Fruit fly (Drosophila melanogaster) whole organism, prepupa: ENCODE measurements around the gene Alg13.

ENCODE experiments used
- Met ChIP-seq: fragments of 200-800 bp; sonication (Bioruptor generic); optimal IDR thresholded peaks from 3 replicates; lab custom pipeline; 2016; ENCODE audit warnings: missing biosample characterization, missing genetic modification characterization
- achi ChIP-seq: fragments of 200-800 bp; sonication (Bioruptor generic); optimal IDR thresholded peaks from 3 replicates; lab custom pipeline; 2016; ENCODE audit warnings: missing biosample characterization, missing genetic modification characterization

DNA sequence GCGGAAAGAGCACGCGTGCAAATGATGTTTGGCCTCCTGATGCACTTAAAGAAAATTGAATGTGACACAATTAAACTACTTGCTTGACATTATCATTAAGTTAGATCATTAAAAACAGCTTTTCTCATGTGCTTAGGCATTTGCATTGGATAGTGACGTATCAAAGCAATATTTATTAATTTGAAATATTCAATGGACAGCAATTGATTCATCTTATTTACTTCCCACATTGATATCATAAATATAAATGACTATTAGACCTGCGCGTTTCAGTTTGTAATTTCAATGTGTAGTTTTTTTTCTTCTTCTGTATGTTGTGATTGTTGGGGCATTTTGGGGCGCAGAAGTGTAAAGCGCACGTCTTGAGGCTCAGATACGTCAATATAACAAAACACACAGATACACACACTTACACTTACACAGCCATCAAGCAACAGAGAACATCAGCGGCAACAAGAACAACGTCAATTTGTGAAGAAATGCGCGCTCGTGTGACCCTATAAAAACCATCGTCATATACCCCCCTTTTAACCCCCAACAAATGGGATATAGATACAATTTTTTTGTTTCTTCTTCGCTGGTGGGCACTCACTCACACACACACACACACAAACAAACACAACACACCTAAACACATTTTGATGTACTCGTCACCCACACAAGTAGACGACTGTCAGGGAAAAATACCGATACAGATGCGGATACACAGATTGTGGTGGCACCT, 49.3 kb downstream of the Alg13 start:
- peak; percentile 74 for TF ChIP-seq Met (GFP tag; lab: Kevin White, UChicago)
- peak; percentile 59 for TF ChIP-seq achi (GFP tag; lab: Kevin White, UChicago)
